Fruit fly (Drosophila melanogaster) Kc167 (cell line): ENCODE data around the gene meep.

ENCODE experiments used
- Myc ChIP-seq: fragments of >200 bp; optimal IDR thresholded peaks from 2 replicates; lab custom pipeline; 2017; ENCODE audit warnings: missing external identifiers
- Sin3A ChIP-seq: fragments of >200 bp; optimal IDR thresholded peaks from 2 replicates; lab custom pipeline; 2018; ENCODE audit warnings: missing external identifiers
- h ChIP-seq: fragments of >200 bp; optimal IDR thresholded peaks from 3 replicates; lab custom pipeline; 2018; ENCODE audit warnings: missing external identifiers
- insv ChIP-seq: fragments of >200 bp; optimal IDR thresholded peaks from 3 replicates; lab custom pipeline; 2018; ENCODE audit warnings: missing external identifiers
- psq ChIP-seq: fragments of >200 bp; optimal IDR thresholded peaks from 2 replicates; lab custom pipeline; 2017; ENCODE audit warnings: missing external identifiers
- ttk ChIP-seq: sonication (Bioruptor generic); optimal IDR thresholded peaks from 2 replicates; lab custom pipeline; 2017; ENCODE audit warnings: missing external identifiers

Gene meep

dm6 chr3L:1218596-1218995 is 15.8 kb upstream of the meep start, which contains the start of gene LysP:
Gene LysP (minus strand): TSS chr3L:1218696.
- TF ChIP-seq ttk (lab: Kevin White, UChicago) (no peak), h (no peak), Sin3A (no peak), Myc (lab: Kevin White, UChicago) (no peak), psq (no peak), insv (lab: Kevin White, UChicago) (no peak)

- TF ChIP-seq insv (lab: Kevin White, UChicago) = no peak
- TF ChIP-seq psq = no peak
These were observed 13.6 kb upstream of the meep start for dm6 chr3L:1216460-1216859.

dm6 chr3L:1212571-1212970 is 9.7 kb upstream of the meep start, which contains the start of gene LysE:
Gene LysE (plus strand): TSS chr3L:1212827.
- TF ChIP-seq h (no peak), ttk (lab: Kevin White, UChicago) (no peak), Myc (lab: Kevin White, UChicago) (no peak), Sin3A (no peak), psq (no peak), insv (lab: Kevin White, UChicago) (no peak)

- TF ChIP-seq ttk (lab: Kevin White, UChicago) = no peak
- no peak for TF ChIP-seq psq
- no peak for TF ChIP-seq insv (lab: Kevin White, UChicago)
- TF ChIP-seq h = no peak
- TF ChIP-seq Myc (lab: Kevin White, UChicago) = no peak
- TF ChIP-seq Sin3A = no peak
These were observed 9.3 kb upstream of the meep start for dm6 chr3L:1212113-1212512.

- TF ChIP-seq psq = no peak
- no peak for TF ChIP-seq Sin3A
- no peak for TF ChIP-seq Myc (lab: Kevin White, UChicago)
- TF ChIP-seq h = no peak
- TF ChIP-seq insv (lab: Kevin White, UChicago) = no peak
- TF ChIP-seq ttk (lab: Kevin White, UChicago) = no peak
These were observed 8.3 kb upstream of the meep start, which contains the start of gene LysD for dm6 chr3L:1211096-1211495. Gene LysD (minus strand): TSS chr3L:1211196.

dm6 chr3L:1208206-1208605 is 5.4 kb upstream of the meep start:
- TF ChIP-seq insv (lab: Kevin White, UChicago) (no peak), h (no peak), Myc (lab: Kevin White, UChicago) (no peak), Sin3A (no peak), ttk (lab: Kevin White, UChicago) (no peak), psq (no peak)

DNA sequence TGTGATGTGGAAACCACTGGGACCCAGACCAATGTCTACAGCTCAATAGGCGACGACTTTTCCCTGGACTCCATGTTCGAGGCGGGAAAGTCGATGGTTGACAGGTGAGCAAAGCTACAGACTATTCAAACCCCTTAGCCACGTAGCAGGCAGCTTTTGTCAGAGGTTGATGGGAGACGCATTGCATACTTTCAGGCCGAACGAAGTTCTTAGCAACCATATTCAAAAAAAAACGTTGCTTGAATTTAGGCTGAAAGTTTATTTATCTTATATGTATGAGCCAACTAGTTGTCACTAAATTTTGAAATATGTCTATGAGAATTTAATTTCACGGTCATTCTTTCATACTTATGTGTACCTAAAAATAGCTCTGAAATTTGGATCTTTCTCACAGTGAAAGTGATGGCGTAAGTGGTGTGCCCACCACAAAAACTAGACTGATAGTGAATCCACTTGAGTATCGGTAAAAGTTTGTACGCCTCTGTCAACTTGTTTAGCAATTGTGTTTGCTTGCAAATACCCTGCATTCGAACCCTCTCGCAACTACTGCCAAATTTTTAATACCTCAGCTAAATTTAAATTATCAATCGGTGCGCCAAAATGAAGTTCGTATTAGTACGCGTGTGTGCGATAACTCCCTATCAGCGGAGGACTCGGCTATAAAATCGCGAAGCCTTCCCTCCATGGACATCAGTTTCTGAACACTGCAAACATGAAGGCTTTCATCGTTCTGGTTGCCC is 4.0 kb upstream of the meep start, which contains the start of gene LysB:
TSS of gene LysB (plus strand) at position 690 of the 740 bp plus-strand sequence.
- no peak for TF ChIP-seq insv (lab: Kevin White, UChicago)
- TF ChIP-seq h = no peak
- no peak for TF ChIP-seq Myc (lab: Kevin White, UChicago)
- TF ChIP-seq ttk (lab: Kevin White, UChicago) = no peak
- no peak for TF ChIP-seq psq
- no peak for TF ChIP-seq Sin3A

DNA sequence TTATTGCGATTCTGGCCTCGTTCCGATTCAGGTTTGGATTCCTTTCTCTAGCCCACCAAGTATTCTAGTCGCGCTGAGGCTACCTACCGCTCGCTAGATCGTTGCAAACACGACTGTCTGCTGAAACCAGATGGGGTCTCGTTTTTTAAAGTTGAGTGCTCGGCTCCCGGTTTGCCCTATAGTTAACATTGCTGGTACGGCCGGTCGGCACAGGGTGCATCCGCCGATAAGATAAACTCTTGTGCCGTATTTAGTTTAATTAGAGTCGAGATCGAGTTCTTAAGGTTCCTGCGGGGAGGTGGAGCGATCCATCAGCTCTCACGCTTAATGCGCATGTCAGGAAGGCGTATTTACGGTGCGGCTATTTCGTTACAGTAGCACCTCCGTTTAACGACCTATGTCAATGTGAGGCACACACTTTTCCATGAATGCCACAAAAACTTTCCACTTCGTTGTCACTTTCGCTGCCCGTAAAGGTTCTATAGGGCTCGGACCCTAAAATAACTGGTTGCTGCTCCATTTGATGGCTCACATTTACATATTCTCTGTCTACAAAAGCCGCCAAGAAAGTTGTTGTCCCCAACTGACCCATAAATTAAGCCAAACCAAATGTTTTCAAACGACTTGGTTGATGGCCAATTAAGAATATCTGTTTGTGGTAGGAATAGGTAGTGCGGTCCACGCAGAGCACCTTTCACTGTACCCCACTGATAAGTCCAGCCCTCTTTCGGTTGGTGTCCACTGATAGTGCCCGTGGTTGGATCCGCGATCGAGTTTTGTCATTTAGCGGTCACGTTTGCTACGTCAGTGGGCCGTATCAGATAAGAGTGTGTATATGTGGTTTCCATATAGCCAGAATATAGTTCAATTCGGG is 2.1 kb upstream of the meep start, which contains the start of gene CG9119:
TSS of gene CG9119 (minus strand) at position 122 of the 874 bp plus-strand sequence.
- no peak for TF ChIP-seq ttk (lab: Kevin White, UChicago)
- TF ChIP-seq psq = no peak
- TF ChIP-seq insv (lab: Kevin White, UChicago) = no peak
- TF ChIP-seq h = no peak
- no peak for TF ChIP-seq Myc (lab: Kevin White, UChicago)
- TF ChIP-seq Sin3A = no peak

- no peak for TF ChIP-seq Myc (lab: Kevin White, UChicago)
- no peak for TF ChIP-seq h
- no peak for TF ChIP-seq psq
- no peak for TF ChIP-seq ttk (lab: Kevin White, UChicago)
- TF ChIP-seq Sin3A = no peak
- TF ChIP-seq insv (lab: Kevin White, UChicago) = no peak
These were observed 1.1 kb upstream of the meep start for dm6 chr3L:1203855-1204431.

DNA sequence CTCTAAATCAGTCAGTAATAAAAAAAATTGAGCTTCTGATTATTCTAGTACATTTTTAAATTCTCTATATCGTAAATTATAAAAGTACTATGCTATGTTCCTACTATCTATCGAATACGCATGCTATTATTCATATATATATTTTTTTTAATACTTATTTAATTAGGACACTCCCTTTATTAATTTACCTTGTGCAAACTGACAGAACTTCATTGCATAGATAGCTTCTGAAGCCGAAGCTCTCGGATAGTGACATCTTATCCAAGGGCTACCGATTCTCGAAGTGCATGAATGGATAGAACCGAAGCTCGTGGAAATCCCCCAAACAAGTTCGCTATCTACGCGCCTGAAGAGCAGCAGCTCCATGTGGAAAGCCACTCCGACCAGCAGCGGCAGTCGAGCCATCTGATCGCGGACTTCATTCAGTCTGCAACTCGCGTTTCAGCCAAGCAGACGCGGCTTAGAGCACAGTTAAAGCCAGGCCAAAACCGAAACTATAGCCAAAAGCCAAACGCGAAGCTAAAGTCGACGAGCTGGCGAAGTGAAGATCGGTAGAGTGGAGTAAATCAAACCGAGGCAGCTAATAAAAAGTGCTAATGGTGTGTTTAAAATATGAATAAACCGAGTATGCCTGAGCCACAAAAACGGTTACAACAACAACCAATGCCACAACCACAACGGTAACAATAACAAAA is 2.3 kb downstream of the meep start, which contains the start of gene mwh:
TSS of gene mwh (plus strand) at position 430 of the 695 bp plus-strand sequence.
- TF ChIP-seq Myc (lab: Kevin White, UChicago) (no peak), Sin3A (no peak), insv (lab: Kevin White, UChicago) (no peak), psq (no peak), h (no peak)

DNA sequence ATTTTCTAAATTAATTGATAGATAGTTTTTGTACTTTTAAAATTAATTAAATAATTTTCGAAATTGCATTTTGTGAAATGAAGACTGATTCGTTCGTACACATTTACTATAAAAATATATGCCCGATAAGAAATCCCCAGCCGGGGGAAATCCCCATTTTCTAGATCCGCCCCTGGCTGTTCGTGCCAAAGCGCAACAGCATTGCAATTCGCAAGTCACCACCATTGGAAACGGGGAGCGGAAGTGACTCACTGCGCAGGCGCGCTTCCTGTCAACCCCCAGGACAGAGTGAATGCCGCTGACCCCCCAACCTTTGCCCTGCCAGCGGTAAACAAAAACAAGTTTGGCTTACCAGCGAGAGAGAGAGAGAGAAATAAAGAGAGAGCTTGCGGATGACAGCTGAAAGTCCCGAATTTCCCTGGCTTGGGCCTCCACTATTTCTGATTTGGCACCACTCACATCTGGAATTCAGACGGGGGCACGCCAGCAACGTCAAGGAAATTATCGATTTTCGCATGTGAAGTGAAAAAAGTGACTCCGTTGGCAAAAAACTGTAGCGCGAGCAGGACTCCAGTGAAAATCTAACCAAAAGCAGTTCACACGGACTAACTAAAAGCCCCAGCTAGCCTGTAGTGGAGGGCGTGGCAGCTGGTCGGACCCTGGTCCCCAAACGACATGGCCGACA is 6.8 kb downstream of the meep start, which contains the start of gene Aplip1:
TSS of gene Aplip1 (plus strand) at position 450 of the 685 bp plus-strand sequence.
- TF ChIP-seq Myc (lab: Kevin White, UChicago) = no peak
- no peak for TF ChIP-seq Sin3A
- no peak for TF ChIP-seq ttk (lab: Kevin White, UChicago)
- no peak for TF ChIP-seq psq
- TF ChIP-seq insv (lab: Kevin White, UChicago) = no peak
- TF ChIP-seq h = no peak
